Worm (Caenorhabditis elegans) whole organism, young adult: ENCODE measurements around the gene Y45G5AM.6.

ENCODE experiments used
- F33H1.4 ChIP-seq: fragments of 200-800 bp; sonication (Bioruptor generic); IDR thresholded peaks from 2 replicates; pipeline ENCODE4 v1.3.6; 2022; ENCODE audit warnings: missing genetic modification reagents, missing genetic modification characterization, missing compliant biosample characterization
- ceh-40 ChIP-seq: fragments of 200-800 bp; sonication (Bioruptor generic); IDR thresholded peaks from 2 replicates; pipeline ENCODE4 v1.3.6; 2022; ENCODE audit warnings: missing genetic modification characterization, missing compliant biosample characterization
- nfya-2 ChIP-seq: fragments of 200-800 bp; sonication (Bioruptor generic); IDR thresholded peaks from 2 replicates; pipeline ENCODE4 v1.3.6; 2022; ENCODE audit warnings: missing genetic modification reagents, missing genetic modification characterization, missing compliant biosample characterization
- nhr-90 ChIP-seq: sonication (generic microtip); optimal IDR thresholded peaks from 2 replicates; lab custom pipeline; 2016; ENCODE audit warnings: missing genotype, mild to moderate bottlenecking, missing genetic modification characterization, missing compliant biosample characterization
- sea-2 ChIP-seq: fragments of 200-800 bp; sonication (Bioruptor generic); IDR thresholded peaks from 2 replicates; pipeline ENCODE4 v1.3.6; 2022; ENCODE audit warnings: missing genetic modification characterization, missing compliant biosample characterization
- tbx-9 ChIP-seq: sonication (generic microtip); optimal IDR thresholded peaks from 2 replicates; lab custom pipeline; 2016; ENCODE audit warnings: borderline replicate concordance, missing genetic modification characterization, inconsistent platforms, missing compliant biosample characterization
- ztf-18 ChIP-seq: sonication (generic microtip); optimal IDR thresholded peaks from 2 replicates; lab custom pipeline; 2016; ENCODE audit warnings: missing genotype, mild to moderate bottlenecking, missing genetic modification characterization, missing compliant biosample characterization

DNA sequence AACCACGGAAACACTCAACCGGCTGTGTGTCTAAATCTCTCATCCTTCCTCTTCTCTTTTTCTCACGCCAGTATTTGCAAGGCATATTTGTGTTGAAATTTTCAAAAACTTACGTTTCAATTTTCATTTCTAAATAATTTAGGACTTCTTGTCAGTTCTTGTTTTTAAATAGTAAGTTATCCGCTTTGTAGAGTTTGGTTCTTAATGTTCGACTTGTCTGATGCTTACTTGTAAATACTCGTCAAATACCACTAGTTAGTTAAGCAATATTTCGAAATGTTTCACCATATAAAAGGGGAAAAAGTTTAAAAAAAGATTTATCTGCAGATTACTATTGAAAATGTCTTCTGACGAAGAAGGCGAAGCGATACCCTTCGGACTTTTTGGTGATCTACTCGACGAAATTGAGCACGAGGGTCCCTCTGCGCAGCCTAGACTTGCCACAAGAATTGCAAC is 12.4 kb upstream of the Y45G5AM.6 start, which contains the start of gene Y45G5AM.3:
- TF ChIP-seq tbx-9 (tag; lab: Kevin White, UChicago) = no peak
- no peak for TF ChIP-seq nfya-2
- TF ChIP-seq nhr-90 (tag; lab: Kevin White, UChicago) = no peak
- no peak for TF ChIP-seq ceh-40
- no peak for TF ChIP-seq ztf-18
- TF ChIP-seq sea-2 (GFP tag; lab: Robert Waterston, UW) = no peak
- TF ChIP-seq F33H1.4 (GFP tag; lab: Robert Waterston, UW) = no peak
